Worm (Caenorhabditis elegans) whole organism, midembryonic: ENCODE measurements around the gene H06A10.1.

Experiments
- T22C8.4 ChIP-seq: fragments of 200-800 bp; sonication (Bioruptor generic); IDR thresholded peaks from 2 replicates; pipeline ENCODE4 v1.3.6; 2022; ENCODE audit warnings: missing genetic modification characterization, missing compliant biosample characterization
- flt-1 ChIP-seq: fragments of 200-800 bp; sonication (Bioruptor generic); IDR thresholded peaks from 2 replicates; pipeline ENCODE4 v1.3.6; 2022; ENCODE audit warnings: missing genetic modification characterization, missing compliant biosample characterization
- klf-2 ChIP-seq: fragments of 200-800 bp; sonication (Bioruptor generic); conservative IDR thresholded peaks from 2 replicates; pipeline ENCODE4 v1.3.6; 2022; ENCODE audit warnings: missing genetic modification reagents, missing genetic modification characterization, missing compliant biosample characterization
- med-1 ChIP-seq: sonication (generic microtip); optimal IDR thresholded peaks from 2 replicates; lab custom pipeline; 2017; ENCODE audit warnings: missing genetic modification characterization, mild to moderate bottlenecking, missing compliant biosample characterization, antibody characterized with exemption, missing genetic modification reagents; ENCODE audit not compliant: insufficient read depth
- ztf-23 ChIP-seq: fragments of 200-800 bp; sonication (Bioruptor generic); IDR thresholded peaks from 2 replicates; pipeline ENCODE4 v1.3.6; 2022; ENCODE audit warnings: missing genetic modification reagents, missing genetic modification characterization, missing compliant biosample characterization

DNA sequence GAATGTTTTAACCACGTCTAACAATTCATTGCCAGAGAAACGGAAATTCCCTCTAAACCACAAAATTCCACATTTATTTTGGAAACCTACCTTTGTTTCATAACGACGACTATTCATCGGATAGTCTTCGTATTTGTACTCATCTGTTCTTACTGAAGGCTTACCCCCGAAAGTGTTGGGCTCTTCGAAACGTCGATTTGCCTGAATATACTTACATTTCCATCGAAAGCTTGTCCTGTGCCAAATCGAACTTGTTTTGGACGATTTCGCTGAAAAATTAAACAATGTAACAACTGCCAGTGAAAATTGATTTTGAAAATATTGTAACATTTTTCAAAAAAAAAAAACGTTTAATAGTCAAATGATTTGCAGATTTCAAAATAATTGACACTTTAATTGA is 44.8 kb upstream of the H06A10.1 start, which contains the start of gene F02D10.3:
- TF ChIP-seq T22C8.4 (GFP tag; lab: Robert Waterston, UW) (no peak), ztf-23 (GFP tag; lab: Robert Waterston, UW) (no peak), flt-1 (no peak), klf-2 (GFP tag; lab: Robert Waterston, UW) (no peak), med-1 (no peak)
